Worm (Caenorhabditis elegans) whole organism, L1 larva: ENCODE data around the gene eif-2D.

Experiments
- C04F5.9 ChIP-seq: sonication (generic microtip); optimal IDR thresholded peaks from 2 replicates; lab custom pipeline; 2016; ENCODE audit warnings: missing genetic modification characterization, missing compliant biosample characterization
- C34B4.2 ChIP-seq: sonication (generic microtip); optimal IDR thresholded peaks from 2 replicates; lab custom pipeline; 2017; ENCODE audit warnings: mild to moderate bottlenecking, missing genetic modification characterization, missing compliant biosample characterization
- F16B12.6 ChIP-seq: fragments of 150-350 bp; optimal IDR thresholded peaks from 2 replicates; lab custom pipeline; 2014; ENCODE audit warnings: missing biosample characterization, missing genetic modification characterization
- aha-1 ChIP-seq: fragments of 150-350 bp; optimal IDR thresholded peaks from 2 replicates; lab custom pipeline; 2014; ENCODE audit warnings: missing biosample characterization, missing genetic modification characterization
- aly-2 ChIP-seq: fragments of 150-350 bp; optimal IDR thresholded peaks from 2 replicates; lab custom pipeline; 2014; ENCODE audit warnings: missing biosample characterization, missing genetic modification characterization
- blmp-1 ChIP-seq: fragments of 150-350 bp; optimal IDR thresholded peaks from 2 replicates; lab custom pipeline; 2014; ENCODE audit warnings: missing biosample characterization, missing genetic modification characterization
- ces-1 ChIP-seq: fragments of 150-350 bp; optimal IDR thresholded peaks from 2 replicates; lab custom pipeline; 2014; ENCODE audit warnings: missing biosample characterization, missing genetic modification reagents, missing genetic modification characterization
- dpl-1 ChIP-seq, 3 experiments: fragments of 150-350 bp in 2 of 3; sonication (generic microtip) in 1 of 3; optimal IDR thresholded peaks; 2 replicates each; lab custom pipeline; 2014 to 2017; ENCODE audit warnings: missing biosample characterization in 3 of 3, missing genetic modification characterization in 3 of 3, missing genetic modification reagents in 3 of 3
- efl-1 ChIP-seq, 4 experiments: fragments of 150-350 bp; optimal IDR thresholded peaks in 3 of 4; peaks in 1 of 4; 1 replicate in 1 of 4; 2 replicates in 3 of 4; lab custom pipeline; 2014; ENCODE audit warnings: missing biosample characterization in 2 of 4, missing genetic modification characterization in 2 of 4, missing genetic modification reagents in 2 of 4
- elt-2 ChIP-seq: sonication (generic microtip); optimal IDR thresholded peaks from 2 replicates; lab custom pipeline; 2016; ENCODE audit warnings: missing genetic modification characterization, mild to moderate bottlenecking, inconsistent platforms, missing compliant biosample characterization, missing genetic modification reagents
- elt-3 ChIP-seq, 6 experiments: fragments of 150-350 bp in 1 of 6; sonication (generic microtip); optimal IDR thresholded peaks; 2 replicates each; lab custom pipeline; 2017 to 2018; ENCODE audit warnings: missing biosample characterization in 6 of 6, missing genetic modification characterization in 6 of 6, inconsistent platforms in 1 of 6
- ets-5 ChIP-seq: fragments of 200-800 bp; sonication (Bioruptor generic); IDR thresholded peaks from 2 replicates; pipeline ENCODE4 v1.3.6; 2022; ENCODE audit warnings: missing genetic modification characterization, missing compliant biosample characterization
- fkh-10 ChIP-seq: sonication (generic microtip); optimal IDR thresholded peaks from 2 replicates; lab custom pipeline; 2017; ENCODE audit warnings: missing biosample characterization, missing genetic modification reagents, missing genetic modification characterization
- grh-1 ChIP-seq: fragments of 200-800 bp; sonication (Bioruptor generic); IDR thresholded peaks from 2 replicates; pipeline ENCODE4 v1.3.6; 2022; ENCODE audit warnings: missing genetic modification reagents, missing genetic modification characterization, missing compliant biosample characterization
- hlh-4 ChIP-seq: sonication (generic microtip); optimal IDR thresholded peaks from 2 replicates; lab custom pipeline; 2016; ENCODE audit warnings: mild to moderate bottlenecking, missing genetic modification characterization, missing compliant biosample characterization
- hpl-2 ChIP-seq: fragments of 150-350 bp; optimal IDR thresholded peaks from 2 replicates; lab custom pipeline; 2014; ENCODE audit warnings: missing biosample characterization, missing genetic modification reagents, missing genetic modification characterization
- irx-1 ChIP-seq: sonication (generic microtip); optimal IDR thresholded peaks from 2 replicates; lab custom pipeline; 2016; ENCODE audit warnings: missing genetic modification characterization, missing compliant biosample characterization
- lin-15B ChIP-seq: fragments of 150-350 bp; sonication (generic microtip); optimal IDR thresholded peaks from 3 replicates; lab custom pipeline; 2014; ENCODE audit warnings: missing biosample characterization, missing genetic modification characterization
- lin-35 ChIP-seq, 2 experiments: fragments of 150-350 bp; optimal IDR thresholded peaks; 2 replicates each; lab custom pipeline; 2014; ENCODE audit warnings: missing biosample characterization in 2 of 2, missing genetic modification characterization in 2 of 2, missing genetic modification reagents in 2 of 2
- mef-2 ChIP-seq: fragments of 150-350 bp; optimal IDR thresholded peaks from 2 replicates; lab custom pipeline; 2014; ENCODE audit warnings: missing biosample characterization, missing genetic modification characterization
- mep-1 ChIP-seq: fragments of 150-350 bp; optimal IDR thresholded peaks from 2 replicates; lab custom pipeline; 2014; ENCODE audit warnings: missing biosample characterization, missing genetic modification characterization
- nhr-20 ChIP-seq: sonication (generic microtip); optimal IDR thresholded peaks from 2 replicates; lab custom pipeline; 2016; ENCODE audit warnings: mild to moderate bottlenecking, missing genetic modification characterization, missing compliant biosample characterization
- nhr-71 ChIP-seq: sonication (generic microtip); optimal IDR thresholded peaks from 2 replicates; lab custom pipeline; 2016; ENCODE audit warnings: mild to moderate bottlenecking, missing genetic modification characterization, moderate library complexity, missing compliant biosample characterization
- nhr-77 ChIP-seq: fragments of 150-350 bp; optimal IDR thresholded peaks from 2 replicates; lab custom pipeline; 2014; ENCODE audit warnings: missing biosample characterization, missing genetic modification characterization
- nhr-84 ChIP-seq: sonication (generic microtip); optimal IDR thresholded peaks from 2 replicates; lab custom pipeline; 2017; ENCODE audit warnings: missing biosample characterization, missing genetic modification characterization
- nhr-85 ChIP-seq: sonication (generic microtip); peaks from one replicate; lab custom pipeline; 2016; ENCODE audit warnings: missing genetic modification characterization, inconsistent platforms, missing compliant biosample characterization
- pag-3 ChIP-seq: sonication (generic microtip); optimal IDR thresholded peaks from 2 replicates; lab custom pipeline; 2017; ENCODE audit warnings: missing genetic modification characterization, mild to moderate bottlenecking, missing compliant biosample characterization, antibody characterized with exemption, borderline replicate concordance; ENCODE audit not compliant: insufficient read depth
- pqm-1 ChIP-seq: sonication (generic microtip); optimal IDR thresholded peaks from 3 replicates; lab custom pipeline; 2017; ENCODE audit warnings: missing biosample characterization, missing genetic modification characterization
- rnt-1 ChIP-seq: sonication (generic microtip); optimal IDR thresholded peaks from 2 replicates; lab custom pipeline; 2016; ENCODE audit warnings: mild to moderate bottlenecking, missing genetic modification characterization, moderate library complexity, missing compliant biosample characterization
- skn-1 ChIP-seq: fragments of 150-350 bp; optimal IDR thresholded peaks from 2 replicates; lab custom pipeline; 2014; ENCODE audit warnings: missing biosample characterization, missing genetic modification characterization
- snpc-4 ChIP-seq: fragments of 150-350 bp; optimal IDR thresholded peaks from 2 replicates; lab custom pipeline; 2014; ENCODE audit warnings: missing biosample characterization, missing genetic modification characterization
- snu-23 ChIP-seq: sonication (generic microtip); optimal IDR thresholded peaks from 2 replicates; lab custom pipeline; 2016; ENCODE audit warnings: missing genetic modification characterization, missing compliant biosample characterization
- sox-4 ChIP-seq: sonication (generic microtip); optimal IDR thresholded peaks from 2 replicates; lab custom pipeline; 2016; ENCODE audit warnings: missing genetic modification characterization, missing compliant biosample characterization
- sup-37 ChIP-seq: fragments of 200-800 bp; sonication (Bioruptor generic); optimal IDR thresholded peaks from 2 replicates; lab custom pipeline; 2018; ENCODE audit warnings: mild to moderate bottlenecking, missing genetic modification characterization, missing compliant biosample characterization
- swsn-7 ChIP-seq: sonication (generic microtip); optimal IDR thresholded peaks from 2 replicates; lab custom pipeline; 2016; ENCODE audit warnings: missing genetic modification characterization, missing compliant biosample characterization
- tbx-2 ChIP-seq: sonication (generic microtip); optimal IDR thresholded peaks from 2 replicates; lab custom pipeline; 2016; ENCODE audit warnings: missing genetic modification characterization, missing compliant biosample characterization
- tlp-1 ChIP-seq: fragments of 150-350 bp; optimal IDR thresholded peaks from 2 replicates; lab custom pipeline; 2014; ENCODE audit warnings: missing biosample characterization, missing genetic modification characterization
- unc-130 ChIP-seq: fragments of 150-350 bp; optimal IDR thresholded peaks from 2 replicates; lab custom pipeline; 2017; ENCODE audit warnings: missing biosample characterization, missing genetic modification characterization, inconsistent platforms
- unc-30 ChIP-seq: sonication (generic microtip); optimal IDR thresholded peaks from 2 replicates; lab custom pipeline; 2017; ENCODE audit warnings: missing biosample characterization, missing genetic modification characterization
- xbp-1 ChIP-seq: sonication (generic microtip); optimal IDR thresholded peaks from 2 replicates; lab custom pipeline; 2016; ENCODE audit warnings: missing genetic modification characterization, missing compliant biosample characterization
- zag-1 ChIP-seq: fragments of 150-350 bp; optimal IDR thresholded peaks from 2 replicates; lab custom pipeline; 2014; ENCODE audit warnings: missing biosample characterization, missing genetic modification characterization
- ztf-11 ChIP-seq, 2 experiments: sonication (generic microtip); optimal IDR thresholded peaks; 2 replicates each; lab custom pipeline; 2016 to 2017; ENCODE audit warnings: missing genetic modification characterization in 2 of 2, missing biosample characterization in 1 of 2, missing compliant biosample characterization in 1 of 2
- ztf-4 ChIP-seq: fragments of 150-350 bp; optimal IDR thresholded peaks from 2 replicates; lab custom pipeline; 2014; ENCODE audit warnings: missing biosample characterization, missing genetic modification characterization

Gene eif-2D

DNA sequence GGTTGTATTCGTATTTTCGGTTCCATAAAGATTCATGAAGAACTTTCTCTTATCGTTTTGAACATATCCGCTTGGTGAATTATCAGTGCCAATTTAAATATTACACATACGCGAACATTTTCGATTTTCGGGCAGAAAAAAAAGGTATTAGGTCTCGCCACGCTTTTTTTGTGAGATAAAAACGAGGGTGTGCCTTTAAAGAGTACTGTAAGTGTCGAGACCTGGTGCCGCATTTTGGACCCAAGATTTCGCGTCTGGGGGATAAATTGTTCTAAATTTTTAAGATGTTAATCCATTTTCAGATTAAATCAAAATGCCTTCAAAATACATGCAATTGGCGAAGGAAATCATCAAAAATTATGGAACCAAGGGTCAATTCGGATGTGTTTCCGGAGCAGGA lies 2.4 kb downstream of the eif-2D start, which contains the start of gene C25H3.3:
Gene C25H3.3, plus strand, starts transcription at position 301 of the 400 bp plus-strand sequence.
- TF ChIP-seq efl-1 (optimal IDR thresholded peaks at IDR 0.05; lab: Kevin White, UChicago) (no peak), efl-1 (GFP tag; optimal IDR thresholded peaks at IDR 0.05 in 1 of 2; lab: Kevin White, UChicago) (peak in 1 of 2 experiments; percentile 61), F16B12.6 (tag; lab: Kevin White, UChicago) (no peak)
- TF ChIP-seq, all 84 proteins: peak for 1

DNA sequence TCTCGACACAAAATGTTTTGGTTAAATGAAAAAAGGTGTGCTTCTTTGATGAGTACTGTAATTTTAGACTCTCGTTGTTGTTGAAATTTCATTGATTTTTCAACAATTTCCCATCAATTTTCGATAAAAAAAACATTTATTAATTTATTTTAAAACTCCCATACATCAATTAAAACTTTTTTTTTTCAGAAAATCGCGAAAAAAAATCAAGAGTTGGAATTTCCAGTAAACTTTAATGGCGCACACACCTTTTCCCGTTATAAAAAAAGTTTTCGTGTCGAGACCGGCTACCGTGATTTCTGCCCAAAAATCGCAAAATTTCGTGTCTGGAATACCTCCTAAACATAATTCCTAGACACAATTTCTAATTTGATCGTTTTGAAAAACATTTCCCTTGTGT lies 3.3 kb downstream of the eif-2D start, which contains the start of gene C25H3.14:
Gene C25H3.14, plus strand, starts transcription at position 301 of the 400 bp plus-strand sequence.
- no peak for TF ChIP-seq dpl-1 (GFP tag; optimal IDR thresholded peaks at IDR 0.05; lab: Kevin White, UChicago)
- TF ChIP-seq tbx-2 (tag; lab: Kevin White, UChicago), result no peak
- no peak for TF ChIP-seq ztf-4 (tag; lab: Kevin White, UChicago)
- TF ChIP-seq unc-30 (tag; lab: Kevin White, UChicago), result no peak
- no peak for TF ChIP-seq nhr-85 (tag; lab: Kevin White, UChicago)

DNA sequence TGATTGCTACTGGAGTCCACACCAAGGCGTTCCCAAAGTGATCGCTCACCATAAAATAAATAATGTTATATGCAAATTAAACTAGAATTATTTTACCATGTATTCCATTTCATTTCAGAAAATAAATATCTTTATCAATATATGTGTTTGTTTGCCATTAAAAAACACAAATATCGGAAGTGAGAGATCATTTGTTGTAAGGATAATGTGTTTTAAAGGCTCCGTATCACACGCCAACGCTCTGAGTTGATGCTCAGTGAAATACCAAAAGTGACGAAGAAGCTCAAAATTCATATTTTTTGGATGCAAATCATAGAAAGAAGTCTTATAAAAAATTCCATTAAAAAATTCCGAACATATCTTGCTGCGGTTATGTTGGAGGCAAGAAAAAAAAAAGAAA lies 4.7 kb downstream of the eif-2D start:
- no peak for TF ChIP-seq aha-1 (tag; lab: Kevin White, UChicago)
- no peak for TF ChIP-seq nhr-20 (tag; lab: Kevin White, UChicago)
- TF ChIP-seq C34B4.2 (tag; lab: Kevin White, UChicago), result no peak
- TF ChIP-seq fkh-10, result no peak
- no peak for TF ChIP-seq pag-3 (tag; lab: Kevin White, UChicago)
- no peak for TF ChIP-seq rnt-1 (tag; lab: Kevin White, UChicago)
- TF ChIP-seq snpc-4, result no peak
- TF ChIP-seq snu-23, result no peak
- no peak for TF ChIP-seq lin-15B (tag; lab: Kevin White, UChicago)
- no peak for TF ChIP-seq skn-1 (tag; lab: Kevin White, UChicago)
- no peak for TF ChIP-seq nhr-77 (tag; lab: Kevin White, UChicago)

DNA sequence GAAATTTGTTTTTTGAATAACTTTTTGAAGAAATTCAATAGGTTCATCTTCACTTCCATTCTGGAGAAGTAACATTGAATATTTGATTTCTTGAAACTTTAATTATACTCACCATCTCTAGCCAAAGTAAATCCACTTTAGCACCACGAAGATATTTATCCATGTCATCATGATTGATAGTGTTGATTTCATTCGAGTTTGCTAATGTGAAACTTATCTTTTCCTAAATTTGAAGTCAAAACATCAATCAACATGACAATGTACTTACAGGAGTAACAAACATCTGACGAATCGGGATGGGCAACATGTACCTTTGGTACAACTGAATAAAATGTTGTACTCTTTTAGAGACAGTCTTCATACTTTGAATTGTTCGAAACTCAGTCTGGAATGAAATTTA lies 5.8 kb downstream of the eif-2D start:
- TF ChIP-seq sox-4 (tag; lab: Kevin White, UChicago) (no peak), elt-3 (tag; optimal IDR thresholded peaks at IDR 0.05; lab: Kevin White, UChicago) (no peak), nhr-71 (tag; lab: Kevin White, UChicago) (no peak), xbp-1 (tag; lab: Kevin White, UChicago) (no peak), ztf-11 (tag; optimal IDR thresholded peaks at IDR 0.05; lab: Kevin White, UChicago) (no peak)

DNA sequence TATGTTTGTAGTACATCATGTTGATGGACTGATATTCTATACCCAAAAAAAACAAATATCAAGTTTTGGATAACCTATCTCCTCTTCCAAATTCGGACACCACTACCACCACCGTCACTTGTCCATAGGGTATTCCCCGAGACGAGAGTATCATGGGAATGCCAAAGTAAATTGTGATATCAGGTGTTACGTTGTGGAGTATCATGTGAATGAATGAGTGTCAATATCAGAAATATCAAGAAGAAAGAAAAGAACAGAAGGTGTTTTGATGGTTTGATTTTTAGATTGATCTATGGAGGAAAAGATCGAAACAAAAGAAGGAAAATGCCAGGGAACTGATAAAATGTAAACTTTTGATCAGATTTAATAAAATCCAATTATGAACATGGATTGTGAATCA lies 6.7 kb downstream of the eif-2D start:
- no peak for TF ChIP-seq pqm-1
- TF ChIP-seq nhr-20 (tag; lab: Kevin White, UChicago), result peak; percentile 77
- TF ChIP-seq mef-2, result no peak
- TF ChIP-seq C04F5.9, result no peak
- peak; percentile 25 for TF ChIP-seq swsn-7 (tag; lab: Kevin White, UChicago)
- TF ChIP-seq mep-1 (tag; lab: Kevin White, UChicago), result peak; percentile 52
- TF ChIP-seq aly-2 (tag; lab: Kevin White, UChicago), result no peak
- TF ChIP-seq ets-5, result no peak
- no peak for TF ChIP-seq grh-1 (GFP tag; lab: Robert Waterston, UW)
- no peak for TF ChIP-seq ces-1 (GFP tag; lab: Kevin White, UChicago)
- no peak for TF ChIP-seq nhr-77 (tag; lab: Kevin White, UChicago)
- no peak for TF ChIP-seq lin-15B (tag; lab: Kevin White, UChicago)
- TF ChIP-seq nhr-71 (tag; lab: Kevin White, UChicago), result peak; percentile 88
- TF ChIP-seq hpl-2 (GFP tag; lab: Kevin White, UChicago), result no peak
- peak; percentile 57 for TF ChIP-seq tbx-2 (tag; lab: Kevin White, UChicago)
- TF ChIP-seq aha-1 (tag; lab: Kevin White, UChicago), result no peak
- TF ChIP-seq ztf-4 (tag; lab: Kevin White, UChicago), result peak; percentile 35
- no peak for TF ChIP-seq zag-1 (tag; lab: Kevin White, UChicago)
- TF ChIP-seq lin-35 (GFP tag; optimal IDR thresholded peaks at IDR 0.05; lab: Kevin White, UChicago), result peak; percentile 27 to 72
- TF ChIP-seq elt-2, result peak; percentile 51
- no peak for TF ChIP-seq irx-1
- TF ChIP-seq snpc-4, result no peak
- TF ChIP-seq unc-130 (tag; lab: Kevin White, UChicago), result peak; percentile 81
- no peak for TF ChIP-seq efl-1 (optimal IDR thresholded peaks at IDR 0.05; lab: Kevin White, UChicago)
- no peak for TF ChIP-seq efl-1 (GFP tag; optimal IDR thresholded peaks at IDR 0.05 in 1 of 2; lab: Kevin White, UChicago)
- TF ChIP-seq blmp-1 (tag; lab: Kevin White, UChicago), result peak; percentile 38
- TF ChIP-seq nhr-84 (tag; lab: Kevin White, UChicago), result no peak
- TF ChIP-seq xbp-1 (tag; lab: Kevin White, UChicago), result no peak
- TF ChIP-seq skn-1 (tag; lab: Kevin White, UChicago), result peak; percentile 4
- no peak for TF ChIP-seq hlh-4
- no peak for TF ChIP-seq tlp-1 (tag; lab: Kevin White, UChicago)
- peak in 2 of 3 experiments; percentile 23 to 44 for TF ChIP-seq dpl-1 (GFP tag; optimal IDR thresholded peaks at IDR 0.05; lab: Kevin White, UChicago)
- TF ChIP-seq sup-37 (GFP tag; lab: Kevin White, UChicago), result no peak
- no peak for TF ChIP-seq fkh-10
